Worm (Caenorhabditis elegans) whole organism, L4 larva: ENCODE measurements around the gene emc-6.

Experiments used
- ctbp-1 ChIP-seq: fragments of 200-800 bp; sonication (Bioruptor generic); IDR thresholded peaks from 2 replicates; pipeline ENCODE4 v1.3.6; 2022; ENCODE audit warnings: missing genetic modification reagents, missing genetic modification characterization, missing compliant biosample characterization
- hlh-30 ChIP-seq: sonication (generic microtip); optimal IDR thresholded peaks from 2 replicates; lab custom pipeline; 2017; ENCODE audit warnings: antibody characterized with exemption, mild to moderate bottlenecking, missing genetic modification characterization, missing compliant biosample characterization; ENCODE audit not compliant: insufficient read depth
- nhr-77 ChIP-seq: fragments of 150-350 bp; optimal IDR thresholded peaks from 2 replicates; lab custom pipeline; 2014; ENCODE audit warnings: missing biosample characterization, missing genetic modification characterization

ce11 chrIV:7753108-7753507, 43.6 kb upstream of the emc-6 start, which contains the start of gene col-14:
- no peak for TF ChIP-seq hlh-30
- no peak for TF ChIP-seq nhr-77 (tag; lab: Kevin White, UChicago)
- no peak for TF ChIP-seq ctbp-1
